Worm (Caenorhabditis elegans) whole organism, midembryonic: ENCODE measurements around the gene K02E7.7.

Source experiments
- T22C8.4 ChIP-seq: fragments of 200-800 bp; sonication (Bioruptor generic); IDR thresholded peaks from 2 replicates; pipeline ENCODE4 v1.3.6; 2022; ENCODE audit warnings: missing genetic modification characterization, missing compliant biosample characterization
- cog-1 ChIP-seq: sonication (generic microtip); optimal IDR thresholded peaks from 2 replicates; lab custom pipeline; 2016; ENCODE audit warnings: missing genetic modification characterization, missing compliant biosample characterization
- flt-1 ChIP-seq: fragments of 200-800 bp; sonication (Bioruptor generic); IDR thresholded peaks from 2 replicates; pipeline ENCODE4 v1.3.6; 2022; ENCODE audit warnings: missing genetic modification characterization, missing compliant biosample characterization
- klf-2 ChIP-seq: fragments of 200-800 bp; sonication (Bioruptor generic); conservative IDR thresholded peaks from 2 replicates; pipeline ENCODE4 v1.3.6; 2022; ENCODE audit warnings: missing genetic modification reagents, missing genetic modification characterization, missing compliant biosample characterization
- med-1 ChIP-seq: sonication (generic microtip); optimal IDR thresholded peaks from 2 replicates; lab custom pipeline; 2017; ENCODE audit warnings: missing genetic modification characterization, mild to moderate bottlenecking, missing compliant biosample characterization, antibody characterized with exemption, missing genetic modification reagents; ENCODE audit not compliant: insufficient read depth
- ref-1 ChIP-seq: fragments of 200-800 bp; sonication (Bioruptor generic); conservative IDR thresholded peaks from 2 replicates; pipeline ENCODE4 v1.3.6; 2022; ENCODE audit warnings: missing genetic modification reagents, missing genetic modification characterization, missing compliant biosample characterization
- tab-1 ChIP-seq: fragments of 200-800 bp; sonication (Bioruptor generic); IDR thresholded peaks from 2 replicates; pipeline ENCODE4 v1.3.6; 2022; ENCODE audit warnings: missing genetic modification characterization, missing compliant biosample characterization
- ztf-23 ChIP-seq: fragments of 200-800 bp; sonication (Bioruptor generic); IDR thresholded peaks from 2 replicates; pipeline ENCODE4 v1.3.6; 2022; ENCODE audit warnings: missing genetic modification reagents, missing genetic modification characterization, missing compliant biosample characterization
- ztf-29 ChIP-seq: fragments of 200-800 bp; sonication (Bioruptor generic); IDR thresholded peaks from 2 replicates; pipeline ENCODE4 v1.3.6; 2022; ENCODE audit warnings: missing genetic modification reagents, missing genetic modification characterization, missing compliant biosample characterization

- no peak for TF ChIP-seq tab-1
- no peak for TF ChIP-seq ztf-29
- TF ChIP-seq flt-1 = no peak
- no peak for TF ChIP-seq ref-1
- no peak for TF ChIP-seq cog-1 (tag; lab: Kevin White, UChicago)
- TF ChIP-seq ztf-23 (GFP tag; lab: Robert Waterston, UW) = no peak
- TF ChIP-seq klf-2 (GFP tag; lab: Robert Waterston, UW) = no peak
- no peak for TF ChIP-seq T22C8.4 (GFP tag; lab: Robert Waterston, UW)
- no peak for TF ChIP-seq med-1 (GFP tag; lab: Kevin White, UChicago)
Observed at ce11 chrII:1075424-1075823, 20.6 kb downstream of the K02E7.7 start, which contains the start of gene K02E7.11.
